Fruit fly (Drosophila melanogaster) whole organism, pupa: ENCODE measurements around the gene bol.

Experiments used
- CG10348 ChIP-seq: fragments of 200-800 bp; sonication (Bioruptor generic); IDR thresholded peaks from 2 replicates; pipeline ENCODE4 v1.3.6; 2022; ENCODE audit warnings: missing biosample characterization, missing genetic modification characterization
- CG12605 ChIP-seq: fragments of 200-800 bp; sonication (Bioruptor generic); IDR thresholded peaks from 2 replicates; pipeline ENCODE4 v1.3.6; 2022; ENCODE audit warnings: missing biosample characterization, missing genetic modification characterization
- CG13204 ChIP-seq: fragments of 200-800 bp; sonication (Bioruptor generic); optimal IDR thresholded peaks from 2 replicates; lab custom pipeline; 2018; ENCODE audit warnings: missing biosample characterization, mild to moderate bottlenecking, missing genetic modification characterization, moderate library complexity
- CG14655 ChIP-seq: fragments of 200-800 bp; sonication (Bioruptor generic); optimal IDR thresholded peaks from 3 replicates; lab custom pipeline; 2017; ENCODE audit warnings: mild to moderate bottlenecking, missing biosample characterization, missing genetic modification reagents, missing genetic modification characterization
- CG15710 ChIP-seq: fragments of 200-800 bp; sonication (Bioruptor generic); optimal IDR thresholded peaks from 2 replicates; lab custom pipeline; 2018; ENCODE audit warnings: missing biosample characterization, mild to moderate bottlenecking, missing genetic modification characterization, moderate library complexity
- CG17806 ChIP-seq: fragments of 200-800 bp; sonication (Bioruptor generic); optimal IDR thresholded peaks from 2 replicates; lab custom pipeline; 2018; ENCODE audit warnings: missing biosample characterization, mild to moderate bottlenecking, missing genetic modification characterization, moderate library complexity
- CG32121 ChIP-seq: fragments of 200-800 bp; sonication (Bioruptor generic); IDR thresholded peaks from 2 replicates; pipeline ENCODE4 v1.3.6; 2022; ENCODE audit warnings: missing biosample characterization, missing genetic modification characterization
- CG34367 ChIP-seq: fragments of 200-800 bp; sonication (Bioruptor generic); optimal IDR thresholded peaks from 2 replicates; lab custom pipeline; 2018; ENCODE audit warnings: missing biosample characterization, mild to moderate bottlenecking, missing genetic modification characterization
- CG4496 ChIP-seq: fragments of 200-800 bp; sonication (Bioruptor generic); IDR thresholded peaks from 3 replicates; pipeline ENCODE4 v1.3.6; 2022; ENCODE audit warnings: missing biosample characterization, missing genetic modification characterization
- CG8159 ChIP-seq: fragments of 200-800 bp; sonication (Bioruptor generic); optimal IDR thresholded peaks from 3 replicates; lab custom pipeline; 2018; ENCODE audit warnings: missing biosample characterization, mild to moderate bottlenecking, missing genetic modification characterization, moderate library complexity
- CG8301 ChIP-seq: fragments of 200-800 bp; sonication (Bioruptor generic); optimal IDR thresholded peaks from 2 replicates; lab custom pipeline; 2018; ENCODE audit warnings: missing biosample characterization, mild to moderate bottlenecking, missing genetic modification characterization
- CG9948 ChIP-seq: fragments of 200-800 bp; sonication (Bioruptor generic); optimal IDR thresholded peaks from 2 replicates; lab custom pipeline; 2018; ENCODE audit warnings: missing biosample characterization, mild to moderate bottlenecking, missing genetic modification characterization, moderate library complexity
- D1 ChIP-seq: fragments of 200-800 bp; sonication (Bioruptor generic); optimal IDR thresholded peaks from 2 replicates; lab custom pipeline; 2018; ENCODE audit warnings: missing biosample characterization, mild to moderate bottlenecking, missing genetic modification characterization, moderate library complexity
- EcR ChIP-seq: fragments of 200-800 bp; sonication (Bioruptor generic); optimal IDR thresholded peaks from 3 replicates; lab custom pipeline; 2019; ENCODE audit warnings: missing biosample characterization, missing genetic modification characterization, mild to moderate bottlenecking, moderate library complexity, missing genetic modification reagents
- Ets98B ChIP-seq: fragments of 200-800 bp; sonication (Bioruptor generic); IDR thresholded peaks from 2 replicates; pipeline ENCODE4 v1.3.6; 2022; ENCODE audit warnings: missing biosample characterization, missing genetic modification characterization
- Pif1A ChIP-seq: fragments of 200-800 bp; sonication (Bioruptor generic); optimal IDR thresholded peaks from 3 replicates; lab custom pipeline; 2016; ENCODE audit warnings: missing biosample characterization, missing genetic modification characterization
- Pif1B ChIP-seq: fragments of 200-800 bp; sonication (Bioruptor generic); optimal IDR thresholded peaks from 3 replicates; lab custom pipeline; 2016; ENCODE audit warnings: missing biosample characterization, missing genetic modification characterization
- Snoo ChIP-seq: fragments of 200-800 bp; sonication (Bioruptor generic); optimal IDR thresholded peaks from 3 replicates; lab custom pipeline; 2017; ENCODE audit warnings: missing biosample characterization, mild to moderate bottlenecking, missing genetic modification characterization, inconsistent platforms
- fd96Ca ChIP-seq: fragments of 200-800 bp; sonication (Bioruptor generic); IDR thresholded peaks from 3 replicates; pipeline ENCODE4 v1.3.6; 2022; ENCODE audit warnings: missing biosample characterization, missing genetic modification characterization
- gl ChIP-seq: fragments of 200-800 bp; sonication (Bioruptor generic); optimal IDR thresholded peaks from 2 replicates; lab custom pipeline; 2018; ENCODE audit warnings: missing biosample characterization, mild to moderate bottlenecking, missing genetic modification characterization
- rn ChIP-seq: fragments of 200-800 bp; sonication (Bioruptor generic); IDR thresholded peaks from 2 replicates; pipeline ENCODE4 v1.3.6; 2022; ENCODE audit warnings: missing biosample characterization, missing genetic modification characterization

Gene bol

DNA sequence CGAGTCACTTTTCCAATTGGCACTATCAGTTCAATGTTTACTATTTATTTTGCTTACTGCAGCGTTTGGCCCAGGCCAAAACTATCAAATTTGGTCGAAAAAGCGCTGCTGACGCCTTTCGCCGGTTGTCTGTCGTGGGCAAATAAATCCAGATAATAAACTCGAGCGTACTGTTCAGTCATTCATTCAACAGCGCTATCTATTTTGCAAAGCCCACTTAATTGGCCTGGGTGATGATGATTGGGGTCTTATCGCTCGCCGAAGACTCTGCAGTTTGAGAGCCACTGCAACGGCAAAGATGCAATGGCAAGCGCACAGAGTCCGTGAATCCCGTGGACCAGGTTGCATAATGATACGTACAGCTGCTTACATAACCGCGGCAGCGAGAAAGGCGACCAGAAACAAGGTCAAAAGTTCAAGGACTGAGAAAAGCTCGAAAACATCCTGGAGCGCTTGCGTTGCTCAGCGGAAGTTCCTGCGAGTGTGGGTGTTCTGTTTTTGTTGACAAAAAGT, 67.6 kb downstream of the bol start:
- TF ChIP-seq CG34367 (tag; lab: Kevin White, UChicago) (no peak), CG9948 (tag; lab: Kevin White, UChicago) (no peak), Pif1B (GFP tag; lab: Kevin White, UChicago) (no peak), rn (no peak), CG8301 (tag; lab: Kevin White, UChicago) (no peak), CG4496 (GFP tag; lab: Robert Waterston, UW) (no peak), CG32121 (GFP tag; lab: Robert Waterston, UW) (no peak), fd96Ca (GFP tag; lab: Robert Waterston, UW) (0 out of 3 replicates have a peak, but pooled peaks have one; percentile 12), EcR (GFP tag; lab: Kevin White, UChicago) (peak; percentile 10), CG15710 (tag; lab: Kevin White, UChicago) (no peak), CG12605 (GFP tag; lab: Robert Waterston, UW) (no peak), Pif1A (no peak)

DNA sequence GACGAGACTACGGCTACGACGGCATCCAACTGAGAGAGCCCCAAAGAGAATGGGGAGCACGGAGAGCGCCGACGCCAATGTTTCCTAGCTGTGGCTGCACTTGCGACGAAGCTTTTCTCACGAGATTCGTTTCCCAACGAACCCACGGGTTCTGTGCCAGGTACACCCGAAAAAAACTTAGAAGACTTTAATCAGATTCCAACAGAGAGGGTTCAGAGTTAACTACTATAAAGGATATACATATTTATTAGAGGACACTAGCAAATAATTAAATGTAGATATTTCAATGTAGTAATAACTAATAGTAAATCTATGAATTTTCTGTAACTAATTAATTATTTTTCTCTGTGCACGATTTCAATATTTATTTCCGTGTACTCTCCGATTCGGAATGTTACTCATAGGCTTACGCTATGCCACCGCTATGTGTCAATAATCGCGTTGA, 68.2 kb downstream of the bol start, which contains the start of gene Argk1:
Gene Argk1, minus strand, starts transcription at position 31 of the 445 bp plus-strand sequence.
- TF ChIP-seq CG8159 (tag; lab: Kevin White, UChicago) (no peak), CG17806 (no peak), CG4496 (GFP tag; lab: Robert Waterston, UW) (peak; percentile 83), Snoo (tag; lab: Kevin White, UChicago) (no peak), Ets98B (GFP tag; lab: Robert Waterston, UW) (peak; percentile 74), CG12605 (GFP tag; lab: Robert Waterston, UW) (peak; percentile 68), CG15710 (tag; lab: Kevin White, UChicago) (peak; percentile 37), CG10348 (GFP tag; lab: Robert Waterston, UW) (no peak), CG9948 (tag; lab: Kevin White, UChicago) (no peak), CG32121 (GFP tag; lab: Robert Waterston, UW) (peak; percentile 90), gl (tag; lab: Kevin White, UChicago) (no peak), CG8301 (tag; lab: Kevin White, UChicago) (peak; percentile 27), D1 (tag; lab: Kevin White, UChicago) (no peak), EcR (GFP tag; lab: Kevin White, UChicago) (no peak), CG14655 (GFP tag; lab: Kevin White, UChicago) (peak; percentile 23), Pif1B (GFP tag; lab: Kevin White, UChicago) (peak; percentile 22), CG13204 (GFP tag; lab: Kevin White, UChicago) (no peak), Pif1A (peak; percentile 12), fd96Ca (GFP tag; lab: Robert Waterston, UW) (peak; percentile 64; the same call in 2 of the 3 replicates), CG34367 (tag; lab: Kevin White, UChicago) (peak; percentile 18), rn (peak; percentile 36; the same call in 1 of the 2 replicates)
- TF ChIP-seq, all 21 proteins: peak for 12

dm6 chr3L:9064976-9065761, 69.0 kb downstream of the bol start:
- peak; percentile 71 for TF ChIP-seq CG8301 (tag; lab: Kevin White, UChicago)
- no peak for TF ChIP-seq gl (tag; lab: Kevin White, UChicago)
- TF ChIP-seq CG32121 (GFP tag; lab: Robert Waterston, UW) = peak; percentile 73
- TF ChIP-seq Pif1A = peak; percentile 52
- TF ChIP-seq CG17806 = peak; percentile 17
- no peak for TF ChIP-seq CG13204 (GFP tag; lab: Kevin White, UChicago)
- TF ChIP-seq CG8159 (tag; lab: Kevin White, UChicago) = peak; percentile 42
- TF ChIP-seq CG12605 (GFP tag; lab: Robert Waterston, UW) = 0 out of 2 replicates have a peak, but pooled peaks have one; percentile 15
- TF ChIP-seq Snoo (tag; lab: Kevin White, UChicago) = no peak
- TF ChIP-seq EcR (GFP tag; lab: Kevin White, UChicago) = peak; percentile 29
- peak; percentile 46 for TF ChIP-seq CG9948 (tag; lab: Kevin White, UChicago)
- TF ChIP-seq D1 (tag; lab: Kevin White, UChicago) = no peak
- 0 out of 3 replicates have a peak, but pooled peaks have one; percentile 1 for TF ChIP-seq fd96Ca (GFP tag; lab: Robert Waterston, UW)
- peak; percentile 59; the same call in 2 of the 3 replicates for TF ChIP-seq CG4496 (GFP tag; lab: Robert Waterston, UW)
- no peak for TF ChIP-seq Pif1B (GFP tag; lab: Kevin White, UChicago)
- TF ChIP-seq CG10348 (GFP tag; lab: Robert Waterston, UW) = no peak
- TF ChIP-seq CG14655 (GFP tag; lab: Kevin White, UChicago) = peak; percentile 76
- peak; percentile 54 for TF ChIP-seq rn
- TF ChIP-seq CG15710 (tag; lab: Kevin White, UChicago) = peak; percentile 32
- peak; percentile 5 for TF ChIP-seq CG34367 (tag; lab: Kevin White, UChicago)
- peak; percentile 65 for TF ChIP-seq Ets98B (GFP tag; lab: Robert Waterston, UW)

dm6 chr3L:9064207-9064754, 69.9 kb downstream of the bol start:
- TF ChIP-seq Ets98B (GFP tag; lab: Robert Waterston, UW) (peak; percentile 9; the same call in 1 of the 2 replicates), CG10348 (GFP tag; lab: Robert Waterston, UW) (no peak), CG15710 (tag; lab: Kevin White, UChicago) (no peak)
- TF ChIP-seq, all 21 proteins: peak for 1

DNA sequence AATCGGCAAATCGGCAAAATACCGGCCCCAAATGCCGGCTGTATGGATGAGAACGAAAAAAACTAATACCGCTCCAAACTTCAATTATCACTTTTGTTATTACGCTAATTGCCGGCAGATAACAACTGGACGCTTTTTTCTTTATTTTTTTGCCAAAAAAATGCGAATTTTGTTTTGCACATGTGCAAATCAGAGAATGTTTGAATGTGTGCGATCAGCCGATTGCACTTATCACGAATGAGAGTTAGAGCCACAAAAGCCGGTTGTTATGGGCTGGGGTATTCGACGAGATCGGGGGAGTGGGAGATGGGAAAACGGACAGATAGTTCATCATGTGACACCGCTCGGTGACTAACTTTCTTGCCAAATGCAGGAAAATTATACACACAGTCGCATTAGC, 70.6 kb downstream of the bol start:
- no peak for TF ChIP-seq Ets98B (GFP tag; lab: Robert Waterston, UW)
- TF ChIP-seq CG14655 (GFP tag; lab: Kevin White, UChicago) = no peak
- TF ChIP-seq CG8159 (tag; lab: Kevin White, UChicago) = no peak
- no peak for TF ChIP-seq rn
- TF ChIP-seq D1 (tag; lab: Kevin White, UChicago) = no peak
- TF ChIP-seq fd96Ca (GFP tag; lab: Robert Waterston, UW) = no peak
- TF ChIP-seq Pif1A = no peak
- no peak for TF ChIP-seq CG4496 (GFP tag; lab: Robert Waterston, UW)
- no peak for TF ChIP-seq EcR (GFP tag; lab: Kevin White, UChicago)
- no peak for TF ChIP-seq gl (tag; lab: Kevin White, UChicago)
- no peak for TF ChIP-seq CG8301 (tag; lab: Kevin White, UChicago)
- TF ChIP-seq CG34367 (tag; lab: Kevin White, UChicago) = no peak
- no peak for TF ChIP-seq CG12605 (GFP tag; lab: Robert Waterston, UW)
- TF ChIP-seq CG10348 (GFP tag; lab: Robert Waterston, UW) = no peak
- no peak for TF ChIP-seq CG13204 (GFP tag; lab: Kevin White, UChicago)
- no peak for TF ChIP-seq CG17806
- TF ChIP-seq Pif1B (GFP tag; lab: Kevin White, UChicago) = no peak
